Fruit fly (Drosophila melanogaster) whole organism, embryonic: ENCODE data around the gene sud1.
A peak's percentile ranks its signal among the peaks of the same experiment; 100 is the strongest.

ENCODE experiments used
- CG11560 ChIP-seq: fragments of 200-800 bp; sonication (Bioruptor generic); IDR thresholded peaks from 3 replicates; pipeline ENCODE4 v1.3.6; 2022; ENCODE audit warnings: missing biosample characterization, missing genetic modification characterization
- CG1529 ChIP-seq: fragments of 200-800 bp; sonication (Bioruptor generic); optimal IDR thresholded peaks from 3 replicates; lab custom pipeline; 2018; ENCODE audit warnings: missing biosample characterization, missing genetic modification characterization
- CG2116 ChIP-seq: fragments of 200-800 bp; sonication (Bioruptor generic); optimal IDR thresholded peaks from 3 replicates; lab custom pipeline; 2018; ENCODE audit warnings: missing biosample characterization, mild to moderate bottlenecking, missing genetic modification characterization
- CG2120 ChIP-seq: fragments of 200-800 bp; sonication (Bioruptor generic); optimal IDR thresholded peaks from 3 replicates; lab custom pipeline; 2016; ENCODE audit warnings: missing biosample characterization, missing genetic modification characterization
- CG2875 ChIP-seq: fragments of 200-800 bp; sonication (Bioruptor generic); optimal IDR thresholded peaks from 2 replicates; lab custom pipeline; 2017; ENCODE audit warnings: missing biosample characterization, mild to moderate bottlenecking, missing genetic modification characterization, missing genetic modification reagents
- CG31441 ChIP-seq: fragments of 200-800 bp; sonication (Bioruptor generic); IDR thresholded peaks from 2 replicates; pipeline ENCODE4 v1.3.6; 2022; ENCODE audit warnings: missing biosample characterization, missing genetic modification characterization
- CG3847 ChIP-seq: fragments of 200-800 bp; sonication (Bioruptor generic); IDR thresholded peaks from 2 replicates; pipeline ENCODE4 v1.3.6; 2022; ENCODE audit warnings: missing biosample characterization, missing genetic modification characterization
- CG4328 ChIP-seq: fragments of 200-800 bp; sonication (Bioruptor generic); optimal IDR thresholded peaks from 3 replicates; lab custom pipeline; 2017; ENCODE audit warnings: missing biosample characterization, missing genetic modification reagents, missing genetic modification characterization
- CG6813 ChIP-seq: fragments of 200-800 bp; sonication (Bioruptor generic); optimal IDR thresholded peaks from 2 replicates; lab custom pipeline; 2017; ENCODE audit warnings: missing biosample characterization, missing genetic modification characterization, mild to moderate bottlenecking, moderate library complexity, missing genetic modification reagents
- CG8089 ChIP-seq: fragments of 200-800 bp; sonication (Bioruptor generic); optimal IDR thresholded peaks from 3 replicates; lab custom pipeline; 2016; ENCODE audit warnings: missing biosample characterization, missing genetic modification characterization
- Chrac-16 ChIP-seq: fragments of 200-800 bp; sonication (Bioruptor generic); optimal IDR thresholded peaks from 3 replicates; lab custom pipeline; 2016; ENCODE audit warnings: missing biosample characterization, missing genetic modification characterization
- CkIIα-i1 ChIP-seq: fragments of 200-800 bp; sonication (Bioruptor generic); IDR thresholded peaks from 2 replicates; pipeline ENCODE4 v1.3.6; 2022; ENCODE audit warnings: missing biosample characterization, missing genetic modification characterization
- Eip74EF ChIP-seq, 2 experiments: fragments of 200-800 bp in 1 of 2; fragments of >200 bp in 1 of 2; sonication (Bioruptor generic) in 1 of 2; optimal IDR thresholded peaks; 2 replicates each; lab custom pipeline; 2017 to 2019; ENCODE audit warnings: missing biosample characterization in 2 of 2, missing genetic modification characterization in 2 of 2, mild to moderate bottlenecking in 1 of 2, moderate library complexity in 1 of 2
- Ets65A ChIP-seq: fragments of 200-800 bp; sonication (Bioruptor generic); peaks from one replicate; lab custom pipeline; 2016; ENCODE audit warnings: missing biosample characterization, missing genetic modification characterization
- Hr3 ChIP-seq: fragments of 200-800 bp; sonication (Bioruptor generic); optimal IDR thresholded peaks from 3 replicates; lab custom pipeline; 2016; ENCODE audit warnings: missing biosample characterization, missing genetic modification characterization
- Hr51 ChIP-seq, 2 experiments: fragments of 200-800 bp; sonication (Bioruptor generic); optimal IDR thresholded peaks; 2 replicates in 1 of 2; 3 replicates in 1 of 2; lab custom pipeline; 2016 to 2018; ENCODE audit warnings: missing biosample characterization in 2 of 2, missing genetic modification characterization in 2 of 2, mild to moderate bottlenecking in 1 of 2, moderate library complexity in 1 of 2
- Mad ChIP-seq: fragments of 200-800 bp; sonication (Bioruptor generic); optimal IDR thresholded peaks from 2 replicates; lab custom pipeline; 2016; ENCODE audit warnings: missing biosample characterization, missing genetic modification characterization
- Side ChIP-seq: fragments of 200-800 bp; sonication (Bioruptor generic); optimal IDR thresholded peaks from 2 replicates; lab custom pipeline; 2016; ENCODE audit warnings: missing biosample characterization, missing genetic modification characterization
- ab ChIP-seq: fragments of 200-800 bp; sonication (Bioruptor generic); optimal IDR thresholded peaks from 2 replicates; lab custom pipeline; 2016; ENCODE audit warnings: missing biosample characterization, missing genetic modification characterization
- ac ChIP-seq: fragments of 200-800 bp; sonication (Bioruptor generic); optimal IDR thresholded peaks from 3 replicates; lab custom pipeline; 2017; ENCODE audit warnings: missing biosample characterization, mild to moderate bottlenecking, missing genetic modification characterization
- bowl ChIP-seq: fragments of 200-800 bp; sonication (Bioruptor generic); IDR thresholded peaks from 2 replicates; pipeline ENCODE4 v1.3.6; 2022; ENCODE audit warnings: missing biosample characterization, missing genetic modification characterization
- ci ChIP-seq: fragments of 200-800 bp; sonication (Bioruptor generic); IDR thresholded peaks from 3 replicates; pipeline ENCODE4 v1.3.6; 2022; ENCODE audit warnings: missing biosample characterization, missing genetic modification characterization
- croc ChIP-seq: fragments of 200-800 bp; sonication (Bioruptor generic); conservative IDR thresholded peaks from 3 replicates; pipeline ENCODE4 v1.3.6; 2022; ENCODE audit warnings: missing biosample characterization, missing genetic modification characterization
- eve ChIP-seq, 2 experiments: fragments of >200 bp; optimal IDR thresholded peaks; 2 replicates each; lab custom pipeline; 2017; ENCODE audit warnings: missing biosample characterization in 2 of 2, missing genetic modification characterization in 2 of 2
- ewg ChIP-seq: fragments of 200-800 bp; sonication (Bioruptor generic); optimal IDR thresholded peaks from 3 replicates; lab custom pipeline; 2017; ENCODE audit warnings: mild to moderate bottlenecking, missing biosample characterization, missing genetic modification reagents, missing genetic modification characterization
- fd96Cb ChIP-seq: fragments of 200-800 bp; sonication (Bioruptor generic); optimal IDR thresholded peaks from 2 replicates; lab custom pipeline; 2018; ENCODE audit warnings: missing biosample characterization, mild to moderate bottlenecking, missing genetic modification characterization, moderate library complexity
- fu2 ChIP-seq: fragments of 200-800 bp; sonication (Bioruptor generic); optimal IDR thresholded peaks from 2 replicates; lab custom pipeline; 2016; ENCODE audit warnings: missing biosample characterization, missing genetic modification characterization
- gcm2 ChIP-seq: fragments of 200-800 bp; sonication (Bioruptor generic); optimal IDR thresholded peaks from 2 replicates; lab custom pipeline; 2016; ENCODE audit warnings: missing biosample characterization, missing genetic modification characterization
- ind ChIP-seq: fragments of 200-800 bp; sonication (Bioruptor generic); optimal IDR thresholded peaks from 3 replicates; lab custom pipeline; 2016; ENCODE audit warnings: missing biosample characterization, missing genetic modification characterization
- lmd ChIP-seq: fragments of 200-800 bp; sonication (Bioruptor generic); IDR thresholded peaks from 2 replicates; pipeline ENCODE4 v1.3.6; 2022; ENCODE audit warnings: missing biosample characterization, missing genetic modification characterization
- maf-S ChIP-seq: fragments of 200-800 bp; sonication (Bioruptor generic); optimal IDR thresholded peaks from 2 replicates; lab custom pipeline; 2016; ENCODE audit warnings: missing biosample characterization, missing genetic modification characterization
- mld ChIP-seq: fragments of 200-800 bp; sonication (Bioruptor generic); IDR thresholded peaks from 3 replicates; pipeline ENCODE4 v1.3.6; 2022; ENCODE audit warnings: missing biosample characterization, missing genetic modification characterization; ENCODE audit not compliant: partially characterized antibody
- nmo ChIP-seq: fragments of 200-800 bp; sonication (Bioruptor generic); optimal IDR thresholded peaks from 2 replicates; lab custom pipeline; 2018; ENCODE audit warnings: missing biosample characterization, mild to moderate bottlenecking, missing genetic modification characterization, moderate library complexity
- nom ChIP-seq: fragments of 200-800 bp; sonication (Bioruptor generic); optimal IDR thresholded peaks from 2 replicates; lab custom pipeline; 2017; ENCODE audit warnings: missing biosample characterization, missing genetic modification characterization, mild to moderate bottlenecking, moderate library complexity, missing genetic modification reagents
- oc ChIP-seq: fragments of 200-800 bp; sonication (Bioruptor generic); optimal IDR thresholded peaks from 2 replicates; lab custom pipeline; 2018; ENCODE audit warnings: missing biosample characterization, mild to moderate bottlenecking, missing genetic modification characterization, moderate library complexity
- pfk ChIP-seq: fragments of 200-800 bp; sonication (Bioruptor generic); optimal IDR thresholded peaks from 2 replicates; lab custom pipeline; 2018; ENCODE audit warnings: missing biosample characterization, mild to moderate bottlenecking, missing genetic modification characterization, moderate library complexity
- pita ChIP-seq: fragments of 200-800 bp; sonication (Bioruptor generic); optimal IDR thresholded peaks from 2 replicates; lab custom pipeline; 2017; ENCODE audit warnings: missing biosample characterization, mild to moderate bottlenecking, missing genetic modification characterization
- pnt ChIP-seq: fragments of 200-800 bp; sonication (Bioruptor generic); optimal IDR thresholded peaks from 3 replicates; lab custom pipeline; 2016; ENCODE audit warnings: missing biosample characterization, missing genetic modification characterization
- seq ChIP-seq: fragments of 200-800 bp; sonication (Bioruptor generic); IDR thresholded peaks from 2 replicates; pipeline ENCODE4 v1.3.6; 2022; ENCODE audit warnings: missing biosample characterization, missing genetic modification characterization
- stc ChIP-seq: fragments of 200-800 bp; sonication (Bioruptor generic); IDR thresholded peaks from 2 replicates; pipeline ENCODE4 v1.3.6; 2022; ENCODE audit warnings: missing biosample characterization, missing genetic modification characterization
- tup ChIP-seq: fragments of 200-800 bp; sonication (Bioruptor generic); optimal IDR thresholded peaks from 2 replicates; lab custom pipeline; 2016; ENCODE audit warnings: missing biosample characterization, mild to moderate bottlenecking, missing genetic modification characterization, moderate library complexity
- zfh1 ChIP-seq: fragments of 200-800 bp; sonication (Bioruptor generic); IDR thresholded peaks from 3 replicates; pipeline ENCODE4 v1.3.6; 2022; ENCODE audit warnings: missing biosample characterization, missing genetic modification characterization

Gene sud1

dm6 chr3R:24938049-24938448, 20.4 kb upstream of the sud1 start, which contains the start of gene Osbp (continued):
- TF ChIP-seq eve (GFP tag; optimal IDR thresholded peaks at IDR 0.05; lab: Kevin White, UChicago) = no peak
- no peak for TF ChIP-seq tup (GFP tag; lab: Kevin White, UChicago)
- no peak for TF ChIP-seq seq (GFP tag; lab: Robert Waterston, UW)
- no peak for TF ChIP-seq CG1529 (GFP tag; lab: Kevin White, UChicago)
- no peak for TF ChIP-seq gcm2 (GFP tag; lab: Kevin White, UChicago)
- TF ChIP-seq Hr3 = no peak
- TF ChIP-seq CkIIα-i1 = no peak
- TF ChIP-seq nmo (GFP tag; lab: Kevin White, UChicago) = peak; percentile 16
- TF ChIP-seq CG2875 = no peak
- no peak for TF ChIP-seq lmd
- TF ChIP-seq Eip74EF (GFP tag; optimal IDR thresholded peaks at IDR 0.05; lab: Kevin White, UChicago) = no peak
- no peak for TF ChIP-seq ac
- TF ChIP-seq ab (GFP tag; lab: Kevin White, UChicago) = no peak
- no peak for TF ChIP-seq oc (tag; lab: Kevin White, UChicago)
- no peak for TF ChIP-seq fd96Cb (tag; lab: Kevin White, UChicago)
- no peak for TF ChIP-seq CG2120 (GFP tag; lab: Kevin White, UChicago)
- no peak for TF ChIP-seq Hr51 (GFP tag; optimal IDR thresholded peaks at IDR 0.05; lab: Kevin White, UChicago)
- TF ChIP-seq pnt (GFP tag; lab: Kevin White, UChicago) = no peak
- no peak for TF ChIP-seq ci (GFP tag; lab: Robert Waterston, UW)
- no peak for TF ChIP-seq maf-S (GFP tag; lab: Kevin White, UChicago)
- no peak for TF ChIP-seq Mad (GFP tag; lab: Kevin White, UChicago)
- TF ChIP-seq ewg = peak; percentile 26
- no peak for TF ChIP-seq CG8089
- no peak for TF ChIP-seq pfk
- no peak for TF ChIP-seq mld
- no peak for TF ChIP-seq CG4328 (GFP tag; lab: Kevin White, UChicago)
- TF ChIP-seq Side (GFP tag; lab: Kevin White, UChicago) = no peak
- TF ChIP-seq fu2 (GFP tag; lab: Kevin White, UChicago) = no peak
- peak; percentile 39; the same call in 1 of the 2 replicates for TF ChIP-seq CG3847 (GFP tag; lab: Robert Waterston, UW)
- 0 out of 3 replicates have a peak, but pooled peaks have one; percentile 15 for TF ChIP-seq zfh1 (GFP tag; lab: Robert Waterston, UW)
- TF ChIP-seq CG11560 (tag; lab: Robert Waterston, UW) = no peak
- no peak for TF ChIP-seq ind (GFP tag; lab: Kevin White, UChicago)
- TF ChIP-seq bowl (GFP tag; lab: Robert Waterston, UW) = no peak

dm6 chr3R:24935758-24936157, 18.1 kb upstream of the sud1 start:
- TF ChIP-seq CG2116 (GFP tag; lab: Kevin White, UChicago) (no peak), nom (peak; percentile 85), pita (no peak), Chrac-16 (GFP tag; lab: Kevin White, UChicago) (no peak), CG6813 (GFP tag; lab: Kevin White, UChicago) (no peak), CG31441 (GFP tag; lab: Robert Waterston, UW) (no peak), stc (GFP tag; lab: Robert Waterston, UW) (no peak), Ets65A (GFP tag; lab: Kevin White, UChicago) (peak; percentile 54), croc (GFP tag; lab: Robert Waterston, UW) (no peak)
